Fruit fly (Drosophila melanogaster) whole organism, pupa: Measurements from ENCODE around the gene nwk.

Source experiments
- CG10348 ChIP-seq: fragments of 200-800 bp; sonication (Bioruptor generic); IDR thresholded peaks from 2 replicates; pipeline ENCODE4 v1.3.6; 2022; ENCODE audit warnings: missing biosample characterization, missing genetic modification characterization
- CG15710 ChIP-seq: fragments of 200-800 bp; sonication (Bioruptor generic); optimal IDR thresholded peaks from 2 replicates; lab custom pipeline; 2018; ENCODE audit warnings: missing biosample characterization, mild to moderate bottlenecking, missing genetic modification characterization, moderate library complexity
- CG17806 ChIP-seq: fragments of 200-800 bp; sonication (Bioruptor generic); optimal IDR thresholded peaks from 2 replicates; lab custom pipeline; 2018; ENCODE audit warnings: missing biosample characterization, mild to moderate bottlenecking, missing genetic modification characterization, moderate library complexity
- CG8301 ChIP-seq: fragments of 200-800 bp; sonication (Bioruptor generic); optimal IDR thresholded peaks from 2 replicates; lab custom pipeline; 2018; ENCODE audit warnings: missing biosample characterization, mild to moderate bottlenecking, missing genetic modification characterization
- Snoo ChIP-seq: fragments of 200-800 bp; sonication (Bioruptor generic); optimal IDR thresholded peaks from 3 replicates; lab custom pipeline; 2017; ENCODE audit warnings: missing biosample characterization, mild to moderate bottlenecking, missing genetic modification characterization, inconsistent platforms

DNA sequence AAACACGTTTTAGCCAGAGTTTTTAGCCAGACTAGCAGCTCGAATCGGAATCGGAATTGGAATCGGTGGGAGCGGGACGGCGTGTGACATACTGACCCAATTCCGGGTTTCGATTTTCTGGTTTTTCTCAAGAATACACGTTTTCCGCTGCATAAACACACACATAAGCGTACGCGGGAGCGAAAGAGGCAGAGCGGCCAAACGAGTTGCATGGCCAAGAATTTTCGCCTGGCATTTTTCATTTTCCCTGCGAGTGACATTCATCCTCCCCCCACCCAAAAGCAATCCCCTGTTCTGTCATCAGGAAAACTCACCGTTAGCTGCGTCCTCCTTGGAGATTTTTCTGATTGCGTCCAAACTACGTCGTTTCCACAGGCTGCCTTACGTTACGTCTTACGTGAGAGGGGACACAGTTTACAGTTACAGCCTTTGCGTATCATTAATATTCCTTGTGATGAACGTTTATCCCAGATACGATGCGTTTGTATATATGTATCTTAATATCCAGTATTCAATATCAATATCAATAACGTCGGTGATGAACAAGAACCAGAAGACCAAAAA lies 8.0 kb upstream of the nwk start:
- TF ChIP-seq Snoo (tag; lab: Kevin White, UChicago) (no peak), CG10348 (GFP tag; lab: Robert Waterston, UW) (no peak), CG15710 (tag; lab: Kevin White, UChicago) (no peak), CG8301 (tag; lab: Kevin White, UChicago) (no peak), CG17806 (tag; lab: Kevin White, UChicago) (no peak)
